Worm (Caenorhabditis elegans) whole organism, L2 larva: ENCODE data around the gene pfn-2.

Experiments used
- C34F6.9 ChIP-seq: fragments of 150-350 bp; optimal IDR thresholded peaks from 2 replicates; lab custom pipeline; 2014; ENCODE audit warnings: missing biosample characterization, missing genetic modification characterization
- R02D3.7 ChIP-seq: fragments of 150-350 bp; optimal IDR thresholded peaks from 2 replicates; lab custom pipeline; 2014; ENCODE audit warnings: missing biosample characterization, missing genetic modification characterization
- Y55F3AM.14 ChIP-seq: fragments of 200-800 bp; sonication (Bioruptor generic); optimal IDR thresholded peaks from 2 replicates; lab custom pipeline; 2018; ENCODE audit warnings: mild to moderate bottlenecking, missing genetic modification characterization, missing compliant biosample characterization
- ZK546.5 ChIP-seq: sonication (generic microtip); optimal IDR thresholded peaks from 2 replicates; lab custom pipeline; 2017; ENCODE audit warnings: missing biosample characterization, missing genetic modification characterization
- blmp-1 ChIP-seq: sonication (generic microtip); optimal IDR thresholded peaks from 2 replicates; lab custom pipeline; 2017; ENCODE audit warnings: missing genetic modification characterization, mild to moderate bottlenecking, missing compliant biosample characterization, antibody characterized with exemption, moderate library complexity; ENCODE audit not compliant: insufficient read depth
- egl-27 ChIP-seq: sonication (generic microtip); optimal IDR thresholded peaks from 3 replicates; lab custom pipeline; 2017; ENCODE audit warnings: missing biosample characterization, missing genetic modification reagents, missing genetic modification characterization
- lin-13 ChIP-seq: fragments of 150-350 bp; optimal IDR thresholded peaks from 2 replicates; lab custom pipeline; 2014; ENCODE audit warnings: missing biosample characterization, missing genetic modification reagents, missing genetic modification characterization
- lin-39 ChIP-seq: fragments of 150-350 bp; optimal IDR thresholded peaks from 2 replicates; lab custom pipeline; 2014; ENCODE audit warnings: missing biosample characterization, missing genetic modification reagents, missing genetic modification characterization
- nhr-10 ChIP-seq: sonication (generic microtip); optimal IDR thresholded peaks from 2 replicates; lab custom pipeline; 2017; ENCODE audit warnings: missing biosample characterization, missing genetic modification characterization
- nhr-237 ChIP-seq: fragments of 150-350 bp; optimal IDR thresholded peaks from 2 replicates; lab custom pipeline; 2014; ENCODE audit warnings: missing biosample characterization, missing genetic modification characterization
- nhr-25 ChIP-seq: fragments of 150-350 bp; sonication (generic microtip); optimal IDR thresholded peaks from 3 replicates; lab custom pipeline; 2014; ENCODE audit warnings: missing biosample characterization, missing genetic modification characterization
- skn-1 ChIP-seq: sonication (generic microtip); optimal IDR thresholded peaks from 2 replicates; lab custom pipeline; 2017; ENCODE audit warnings: missing biosample characterization, missing genetic modification characterization
- unc-62 ChIP-seq: fragments of 150-350 bp; optimal IDR thresholded peaks from 2 replicates; lab custom pipeline; 2014; ENCODE audit warnings: missing biosample characterization, missing genetic modification reagents, missing genetic modification characterization
- zag-1 ChIP-seq: fragments of 150-350 bp; optimal IDR thresholded peaks from 2 replicates; lab custom pipeline; 2014; ENCODE audit warnings: missing biosample characterization, missing genetic modification characterization

DNA sequence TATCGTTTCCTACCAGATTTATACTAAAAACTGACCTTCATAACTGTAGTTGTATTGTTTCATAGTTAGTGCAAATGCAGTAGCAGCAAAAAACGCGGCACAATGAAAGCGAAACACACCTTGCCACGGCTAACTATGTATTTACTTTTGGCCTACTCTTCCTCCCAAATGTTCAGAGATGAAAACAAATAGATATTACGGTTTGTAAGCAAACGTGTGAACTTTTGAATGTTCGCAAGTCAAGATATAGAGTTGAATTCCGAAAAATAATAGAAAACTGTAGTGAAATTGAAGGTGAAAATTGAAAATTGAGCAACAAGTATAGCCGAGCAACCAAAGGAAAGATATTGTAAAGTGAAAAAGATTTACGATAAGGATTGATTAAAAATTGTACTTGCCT lies 10.3 kb upstream of the pfn-2 start, which contains the start of gene chtl-1:
- no peak for TF ChIP-seq Y55F3AM.14
- TF ChIP-seq nhr-237 (tag; lab: Kevin White, UChicago): no peak
- no peak for TF ChIP-seq egl-27 (tag; lab: Kevin White, UChicago)
- TF ChIP-seq skn-1 (tag; lab: Kevin White, UChicago): no peak
- TF ChIP-seq blmp-1 (tag; lab: Kevin White, UChicago): no peak
- TF ChIP-seq lin-13: no peak
- TF ChIP-seq unc-62 (GFP tag; lab: Kevin White, UChicago): no peak
- no peak for TF ChIP-seq C34F6.9 (tag; lab: Kevin White, UChicago)
- TF ChIP-seq nhr-10 (tag; lab: Kevin White, UChicago): no peak
- no peak for TF ChIP-seq ZK546.5 (tag; lab: Kevin White, UChicago)
- no peak for TF ChIP-seq nhr-25
- TF ChIP-seq lin-39 (tag; lab: Kevin White, UChicago): no peak
- no peak for TF ChIP-seq R02D3.7 (tag; lab: Kevin White, UChicago)
- no peak for TF ChIP-seq zag-1 (tag; lab: Kevin White, UChicago)
